Fruit fly (Drosophila melanogaster): ENCODE measurements around the gene Cyp4d1.

Cyp4d1 gene

dm6 chrX:2161020-2161419 is 960 bp downstream of the Cyp4d1 start:
- no peak for TF ChIP-seq jim (GFP tag; optimal IDR thresholded peaks at IDR 0.05)
- no peak for TF ChIP-seq Sp1 (GFP tag; optimal IDR thresholded peaks at IDR 0.05)
- TF ChIP-seq sv (GFP tag; optimal IDR thresholded peaks at IDR 0.05) = no peak
- TF ChIP-seq CrebA (GFP tag; optimal IDR thresholded peaks at IDR 0.05; ENCODE audit: borderline replicate concordance) = no peak
- no peak for TF ChIP-seq CG32264 (GFP tag; optimal IDR thresholded peaks at IDR 0.05)
- TF ChIP-seq Hr78 (GFP tag; optimal IDR thresholded peaks at IDR 0.05) = no peak
- no peak for TF ChIP-seq Jra (GFP tag; optimal IDR thresholded peaks at IDR 0.05)
- TF ChIP-seq OdsH (GFP tag; optimal IDR thresholded peaks at IDR 0.05) = no peak
- TF ChIP-seq Dfd (GFP tag; optimal IDR thresholded peaks at IDR 0.05) = no peak
- TF ChIP-seq dl (GFP tag; optimal IDR thresholded peaks at IDR 0.05; ENCODE audit: insufficient read depth in 1 of 2, partially characterized antibody in 2 of 2) = no peak
- no peak for TF ChIP-seq usp (GFP tag; optimal IDR thresholded peaks at IDR 0.05)
- TF ChIP-seq sage (GFP tag; optimal IDR thresholded peaks at IDR 0.05) = no peak
- TF ChIP-seq Mio (GFP tag; optimal IDR thresholded peaks at IDR 0.05) = no peak
- no peak for TF ChIP-seq woc (GFP tag; optimal IDR thresholded peaks at IDR 0.05)
- TF ChIP-seq dmrt93B (GFP tag; optimal IDR thresholded peaks at IDR 0.05) = no peak
- no peak for TF ChIP-seq brk (GFP tag; optimal IDR thresholded peaks at IDR 0.05)
- no peak for TF ChIP-seq fru (GFP tag; optimal IDR thresholded peaks at IDR 0.05)

- TF ChIP-seq psq (GFP tag; optimal IDR thresholded peaks at IDR 0.05) (peak; percentile 7), lola (GFP tag; optimal IDR thresholded peaks at IDR 0.05) (no peak), fru (GFP tag; optimal IDR thresholded peaks at IDR 0.05) (peak; percentile 25), Dif (GFP tag; optimal IDR thresholded peaks at IDR 0.05; ENCODE audit: partially characterized antibody) (no peak), Mio (GFP tag; optimal IDR thresholded peaks at IDR 0.05) (no peak), Hr83 (GFP tag; optimal IDR thresholded peaks at IDR 0.05; ENCODE audit: poor library complexity, severe bottlenecking) (peak; percentile 82), Rel (GFP tag; optimal IDR thresholded peaks at IDR 0.05) (no peak), Rel (tag; optimal IDR thresholded peaks at IDR 0.05) (peak; percentile 6), foxo (GFP tag; optimal IDR thresholded peaks at IDR 0.05) (peak in 1 of 2 experiments; percentile 39), h (GFP tag; optimal IDR thresholded peaks at IDR 0.05) (peak; percentile 27), rgr (GFP tag; optimal IDR thresholded peaks at IDR 0.05) (peak; percentile 37), Jra (GFP tag; optimal IDR thresholded peaks at IDR 0.05) (peak; percentile 75)
Measured at dm6 chrX:2158668-2159163, 3.3 kb downstream of the Cyp4d1 start, which contains the start of gene wapl. wapl (minus strand) TSS chrX:2158983.

dm6 chrX:2157929-2158610 is 3.9 kb downstream of the Cyp4d1 start:
- TF ChIP-seq Rel (GFP tag; optimal IDR thresholded peaks at IDR 0.05) (no peak), Rel (tag; optimal IDR thresholded peaks at IDR 0.05) (no peak), Hr78 (GFP tag; optimal IDR thresholded peaks at IDR 0.05) (peak; percentile 46), Abd-B (GFP tag; optimal IDR thresholded peaks at IDR 0.05) (peak; percentile 74), Sp1 (GFP tag; optimal IDR thresholded peaks at IDR 0.05) (peak; percentile 2), N (GFP tag; optimal IDR thresholded peaks at IDR 0.05) (peak; percentile 83)

dm6 chrX:2155868-2156267 is 6.1 kb downstream of the Cyp4d1 start:
- TF ChIP-seq HLH106 (tag; optimal IDR thresholded peaks at IDR 0.05) (no peak), Vsx2 (GFP tag; optimal IDR thresholded peaks at IDR 0.05; ENCODE audit: partially characterized antibody) (no peak), br (GFP tag; optimal IDR thresholded peaks at IDR 0.05) (no peak), Hnf4 (GFP tag; optimal IDR thresholded peaks at IDR 0.05) (no peak), OdsH (GFP tag; optimal IDR thresholded peaks at IDR 0.05) (no peak), psq (GFP tag; optimal IDR thresholded peaks at IDR 0.05) (peak; percentile 5), Dif (GFP tag; optimal IDR thresholded peaks at IDR 0.05; ENCODE audit: partially characterized antibody) (peak; percentile 12), fru (GFP tag; optimal IDR thresholded peaks at IDR 0.05) (peak; percentile 30), jim (GFP tag; optimal IDR thresholded peaks at IDR 0.05) (no peak), ey (GFP tag; optimal IDR thresholded peaks at IDR 0.05) (no peak), pan (optimal IDR thresholded peaks at IDR 0.05) (no peak), foxo (GFP tag; optimal IDR thresholded peaks at IDR 0.05) (peak in 1 of 2 experiments; percentile 21), dl (GFP tag; optimal IDR thresholded peaks at IDR 0.05; ENCODE audit: insufficient read depth in 1 of 2, partially characterized antibody in 2 of 2) (no peak), Rel (GFP tag; optimal IDR thresholded peaks at IDR 0.05) (no peak), Rel (tag; optimal IDR thresholded peaks at IDR 0.05) (no peak), dsf (GFP tag; optimal IDR thresholded peaks at IDR 0.05; ENCODE audit: borderline replicate concordance) (no peak), sv (GFP tag; optimal IDR thresholded peaks at IDR 0.05) (no peak), tai (GFP tag; optimal IDR thresholded peaks at IDR 0.05) (no peak), sage (GFP tag; optimal IDR thresholded peaks at IDR 0.05) (no peak), N (GFP tag; optimal IDR thresholded peaks at IDR 0.05) (peak; percentile 24), CG32264 (GFP tag; optimal IDR thresholded peaks at IDR 0.05) (no peak), CG9705 (GFP tag; optimal IDR thresholded peaks at IDR 0.05) (no peak), Mio (GFP tag; optimal IDR thresholded peaks at IDR 0.05) (no peak), h (GFP tag; optimal IDR thresholded peaks at IDR 0.05) (peak; percentile 7), Myc (optimal IDR thresholded peaks at IDR 0.05) (no peak), Hr83 (GFP tag; optimal IDR thresholded peaks at IDR 0.05; ENCODE audit: poor library complexity, severe bottlenecking) (no peak), brk (GFP tag; optimal IDR thresholded peaks at IDR 0.05) (no peak), Dfd (GFP tag; optimal IDR thresholded peaks at IDR 0.05) (no peak), Hr78 (GFP tag; optimal IDR thresholded peaks at IDR 0.05) (no peak), lola (GFP tag; optimal IDR thresholded peaks at IDR 0.05) (no peak), rgr (GFP tag; optimal IDR thresholded peaks at IDR 0.05) (peak; percentile 4), Abd-B (GFP tag; optimal IDR thresholded peaks at IDR 0.05) (no peak), dmrt93B (GFP tag; optimal IDR thresholded peaks at IDR 0.05) (no peak), CrebA (GFP tag; optimal IDR thresholded peaks at IDR 0.05; ENCODE audit: borderline replicate concordance) (no peak), Sp1 (GFP tag; optimal IDR thresholded peaks at IDR 0.05) (no peak), usp (GFP tag; optimal IDR thresholded peaks at IDR 0.05) (no peak)
